Fruit fly (Drosophila melanogaster): ENCODE results near the gene Smr.

DNA sequence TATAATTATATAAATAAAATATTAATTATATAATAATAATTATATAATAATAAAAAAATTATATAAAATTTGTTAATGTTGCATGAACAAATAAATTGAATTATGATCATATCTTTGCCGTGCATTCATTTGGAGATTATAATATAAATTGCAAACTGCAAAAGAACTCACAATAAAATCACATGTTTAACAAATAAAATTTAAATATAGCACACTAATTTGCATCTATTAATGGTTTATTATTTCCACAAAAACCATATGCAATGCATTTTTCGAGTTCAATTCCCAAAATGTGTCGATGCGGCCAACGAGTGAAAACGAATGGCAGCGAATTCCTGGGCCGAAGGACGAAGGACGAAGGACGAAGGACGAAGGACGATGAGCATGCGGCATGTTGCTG is 36.9 kb downstream of the Smr start, which contains the start of gene CG15725:
- no peak for TF ChIP-seq CG2120 (GFP tag; optimal IDR thresholded peaks at IDR 0.05)
- TF ChIP-seq crol (GFP tag; IDR thresholded peaks at IDR 0.05) = no peak
- TF ChIP-seq ara (GFP tag; IDR thresholded peaks at IDR 0.05) = no peak
- no peak for TF ChIP-seq H2.0 (GFP tag; IDR thresholded peaks at IDR 0.05)
- TF ChIP-seq Abd-B (GFP tag; optimal IDR thresholded peaks at IDR 0.05) = no peak
- TF ChIP-seq ERR (GFP tag; optimal IDR thresholded peaks at IDR 0.05) = no peak
- no peak for TF ChIP-seq gfzf (GFP tag; optimal IDR thresholded peaks at IDR 0.05)
- TF ChIP-seq yki (optimal IDR thresholded peaks at IDR 0.05) = no peak
- TF ChIP-seq CG14710 (tag; optimal IDR thresholded peaks at IDR 0.05) = no peak
